Worm (Caenorhabditis elegans) whole organism, L4/young adult: ENCODE data around the gene T25E12.16.

Experiments
- W03F9.2 ChIP-seq: fragments of 150-350 bp; optimal IDR thresholded peaks from 2 replicates; lab custom pipeline; 2014; ENCODE audit warnings: missing biosample characterization, missing genetic modification characterization
- dao-5 ChIP-seq: sonication (generic microtip); optimal IDR thresholded peaks from 2 replicates; lab custom pipeline; 2016; ENCODE audit warnings: missing genotype, missing genetic modification characterization, moderate library complexity, missing compliant biosample characterization
- him-1 ChIP-seq: sonication (generic microtip); optimal IDR thresholded peaks from 2 replicates; lab custom pipeline; 2016; ENCODE audit warnings: missing genotype, missing genetic modification reagents, missing genetic modification characterization, missing compliant biosample characterization

ce11 chrV:16733681-16734080 is at the start of gene T25E12.16:
- TF ChIP-seq him-1 (no peak), W03F9.2 (tag; lab: Kevin White, UChicago) (no peak), dao-5 (tag; lab: Kevin White, UChicago) (no peak)
